Worm (Caenorhabditis elegans): ENCODE results near the gene F09E10.6.

F09E10.6 gene

ce11 chrX:1445696-1446095 is 51.8 kb downstream of the F09E10.6 start:
- TF ChIP-seq ceh-13 (GFP tag; optimal IDR thresholded peaks at IDR 0.05) (no peak), aly-1 (tag; optimal IDR thresholded peaks at IDR 0.05) (no peak), sea-1 (GFP tag; conservative IDR thresholded peaks at IDR 0.05) (no peak), tbx-11 (GFP tag; IDR thresholded peaks at IDR 0.05) (no peak), tbx-37 (GFP tag; conservative IDR thresholded peaks at IDR 0.05) (no peak), hmbx-1 (tag; optimal IDR thresholded peaks at IDR 0.05) (no peak), tra-4 (tag; optimal IDR thresholded peaks at IDR 0.05) (no peak), B0310.2 (tag; optimal IDR thresholded peaks at IDR 0.05) (no peak), hmg-4 (GFP tag; optimal IDR thresholded peaks at IDR 0.05) (no peak), ets-7 (tag; optimal IDR thresholded peaks at IDR 0.05) (no peak), F13C5.2 (tag; optimal IDR thresholded peaks at IDR 0.05) (no peak), pes-1 (GFP tag; IDR thresholded peaks at IDR 0.05) (no peak), ama-1 (optimal IDR thresholded peaks at IDR 0.05) (no peak), flt-1 (GFP tag; IDR thresholded peaks at IDR 0.05) (no peak), hnd-1 (tag; optimal IDR thresholded peaks at IDR 0.05) (no peak), scrt-1 (GFP tag; IDR thresholded peaks at IDR 0.05) (no peak)

Data from whole organism, early embryonic.